Fruit fly (Drosophila melanogaster) whole organism, wandering third instar larva: Measurements from ENCODE around the gene CG18557.

ENCODE experiments used
- Abd-B ChIP-seq: fragments of >200 bp; optimal IDR thresholded peaks from 2 replicates; lab custom pipeline; 2017; ENCODE audit warnings: missing biosample characterization, missing genetic modification characterization
- Dfd ChIP-seq: fragments of >200 bp; optimal IDR thresholded peaks from 2 replicates; lab custom pipeline; 2017; ENCODE audit warnings: missing biosample characterization, missing genetic modification characterization
- br ChIP-seq: fragments of 200-800 bp; sonication (Bioruptor generic); optimal IDR thresholded peaks from 2 replicates; lab custom pipeline; 2016; ENCODE audit warnings: missing biosample characterization, missing genetic modification characterization
- dsf ChIP-seq: sonication (Bioruptor generic); optimal IDR thresholded peaks from 2 replicates; lab custom pipeline; 2016; ENCODE audit warnings: missing biosample characterization, missing genetic modification characterization, borderline replicate concordance
- usp ChIP-seq: fragments of >200 bp; optimal IDR thresholded peaks from 2 replicates; lab custom pipeline; 2017; ENCODE audit warnings: missing biosample characterization, missing genetic modification characterization

DNA sequence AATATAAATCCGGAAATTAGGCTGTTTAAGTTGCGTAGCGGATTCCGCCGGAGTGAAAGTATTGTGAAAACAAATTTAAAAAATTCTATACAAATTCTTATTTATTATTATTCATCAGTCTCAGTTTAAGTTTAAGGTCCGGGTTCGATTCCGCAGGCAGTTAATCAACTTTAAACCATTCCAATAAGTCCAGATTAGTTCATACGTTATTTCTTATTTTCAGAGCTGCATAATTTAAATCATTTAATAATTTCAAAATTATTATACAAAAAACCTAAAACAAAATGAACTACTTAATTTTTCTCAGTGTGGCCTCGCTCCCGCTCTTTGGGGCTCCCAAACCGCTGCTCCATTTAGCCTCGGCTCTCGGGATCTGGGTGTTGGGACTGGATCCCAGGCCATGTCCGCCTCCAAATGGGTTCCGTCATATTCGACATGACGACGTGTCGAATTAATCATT lies 15.2 kb downstream of the CG18557 start:
- no peak for TF ChIP-seq Dfd
- no peak for TF ChIP-seq usp (GFP tag; lab: Kevin White, UChicago)
- peak; percentile 83 for TF ChIP-seq br (GFP tag; lab: Kevin White, UChicago)
- peak; percentile 17 for TF ChIP-seq dsf (GFP tag; lab: Kevin White, UChicago)
- TF ChIP-seq Abd-B: no peak
